Fruit fly (Drosophila melanogaster) whole organism, embryonic: ENCODE measurements around the gene CG14431.

ENCODE experiments used
- Abd-B ChIP-seq: fragments of 200-800 bp; sonication (Bioruptor generic); optimal IDR thresholded peaks from 2 replicates; lab custom pipeline; 2018; ENCODE audit warnings: missing biosample characterization, mild to moderate bottlenecking, missing genetic modification characterization, moderate library complexity
- BEAF-32 ChIP-seq: fragments of 200-800 bp; sonication (Bioruptor generic); optimal IDR thresholded peaks from 3 replicates; lab custom pipeline; 2017; ENCODE audit warnings: missing biosample characterization, missing genetic modification characterization, mild to moderate bottlenecking, moderate library complexity, missing genetic modification reagents
- CG10147 ChIP-seq: fragments of 200-800 bp; sonication (Bioruptor generic); optimal IDR thresholded peaks from 2 replicates; lab custom pipeline; 2019; ENCODE audit warnings: missing biosample characterization, mild to moderate bottlenecking, missing genetic modification characterization, moderate library complexity
- CG10462 ChIP-seq: fragments of 200-800 bp; sonication (Bioruptor generic); optimal IDR thresholded peaks from 2 replicates; lab custom pipeline; 2016; ENCODE audit warnings: missing biosample characterization, missing genetic modification characterization
- CG10959 ChIP-seq: fragments of 200-800 bp; sonication (Bioruptor generic); IDR thresholded peaks from 2 replicates; pipeline ENCODE4 v1.3.6; 2022; ENCODE audit warnings: missing biosample characterization, missing genetic modification characterization
- CG11723 ChIP-seq: fragments of 200-800 bp; sonication (Bioruptor generic); optimal IDR thresholded peaks from 2 replicates; lab custom pipeline; 2017; ENCODE audit warnings: missing biosample characterization, mild to moderate bottlenecking, missing genetic modification characterization
- CG12155 ChIP-seq: fragments of 200-800 bp; sonication (Bioruptor generic); optimal IDR thresholded peaks from 3 replicates; lab custom pipeline; 2016; ENCODE audit warnings: missing biosample characterization, missing genetic modification characterization
- CG12391 ChIP-seq: fragments of 200-800 bp; sonication (Bioruptor generic); optimal IDR thresholded peaks from 3 replicates; lab custom pipeline; 2018; ENCODE audit warnings: missing biosample characterization, mild to moderate bottlenecking, missing genetic modification characterization, moderate library complexity
- CG13123 ChIP-seq: fragments of 200-800 bp; sonication (Bioruptor generic); optimal IDR thresholded peaks from 2 replicates; lab custom pipeline; 2016; ENCODE audit warnings: missing biosample characterization, missing genetic modification characterization
- CG15696 ChIP-seq: fragments of 200-800 bp; sonication (Bioruptor generic); optimal IDR thresholded peaks from 2 replicates; lab custom pipeline; 2019; ENCODE audit warnings: missing biosample characterization, mild to moderate bottlenecking, missing genetic modification characterization, moderate library complexity
- CG1603 ChIP-seq: fragments of 200-800 bp; sonication (Bioruptor generic); optimal IDR thresholded peaks from 2 replicates; lab custom pipeline; 2019; ENCODE audit warnings: missing biosample characterization, mild to moderate bottlenecking, missing genetic modification characterization, moderate library complexity
- CG16815 ChIP-seq: fragments of 200-800 bp; sonication (Bioruptor generic); optimal IDR thresholded peaks from 3 replicates; lab custom pipeline; 2017; ENCODE audit warnings: missing biosample characterization, mild to moderate bottlenecking, missing genetic modification characterization
- CG2712 ChIP-seq: fragments of 200-800 bp; optimal IDR thresholded peaks from 3 replicates; lab custom pipeline; 2019; ENCODE audit warnings: missing biosample characterization, mild to moderate bottlenecking, missing genetic modification characterization, moderate library complexity
- CG5180 ChIP-seq: fragments of 200-800 bp; sonication (Bioruptor generic); optimal IDR thresholded peaks from 3 replicates; lab custom pipeline; 2017; ENCODE audit warnings: missing biosample characterization, missing genetic modification characterization, mild to moderate bottlenecking, moderate library complexity, missing genetic modification reagents
- CG6254 ChIP-seq: fragments of 200-800 bp; sonication (Bioruptor generic); optimal IDR thresholded peaks from 3 replicates; lab custom pipeline; 2017; ENCODE audit warnings: mild to moderate bottlenecking, missing biosample characterization, missing genetic modification reagents, missing genetic modification characterization
- CG6683 ChIP-seq: fragments of 200-800 bp; sonication (Bioruptor generic); optimal IDR thresholded peaks from 2 replicates; lab custom pipeline; 2017; ENCODE audit warnings: missing biosample characterization, mild to moderate bottlenecking, missing genetic modification characterization, missing genetic modification reagents
- CG6791 ChIP-seq: fragments of 200-800 bp; sonication (Bioruptor generic); IDR thresholded peaks from 3 replicates; pipeline ENCODE4 v1.3.6; 2022; ENCODE audit warnings: missing biosample characterization, missing genetic modification characterization; ENCODE audit not compliant: partially characterized antibody
- CG8290 ChIP-seq, 3 experiments: fragments of 200-800 bp; sonication (Bioruptor generic); optimal IDR thresholded peaks; 2 replicates each; lab custom pipeline; 2016 to 2019; ENCODE audit warnings: missing biosample characterization in 3 of 3, missing genetic modification characterization in 3 of 3, mild to moderate bottlenecking in 2 of 3, moderate library complexity in 1 of 3
- Dp ChIP-seq: fragments of 200-800 bp; sonication (Bioruptor generic); optimal IDR thresholded peaks from 2 replicates; lab custom pipeline; 2018; ENCODE audit warnings: missing biosample characterization, mild to moderate bottlenecking, missing genetic modification characterization, moderate library complexity
- Fer2 ChIP-seq: fragments of 200-800 bp; sonication (Bioruptor generic); optimal IDR thresholded peaks from 2 replicates; lab custom pipeline; 2018; ENCODE audit warnings: missing biosample characterization, mild to moderate bottlenecking, missing genetic modification characterization, moderate library complexity
- HHEX ChIP-seq: fragments of 200-800 bp; sonication (Bioruptor generic); optimal IDR thresholded peaks from 3 replicates; lab custom pipeline; 2017; ENCODE audit warnings: missing biosample characterization, mild to moderate bottlenecking, missing genetic modification characterization, missing genetic modification reagents
- Hr78 ChIP-seq, 2 experiments: fragments of 200-800 bp in 1 of 2; fragments of >200 bp in 1 of 2; sonication (Bioruptor generic) in 1 of 2; optimal IDR thresholded peaks; 2 replicates each; lab custom pipeline; 2017 to 2019; ENCODE audit warnings: missing biosample characterization in 2 of 2, missing genetic modification characterization in 2 of 2, mild to moderate bottlenecking in 1 of 2, moderate library complexity in 1 of 2
- Lhr ChIP-seq: fragments of 200-800 bp; sonication (Bioruptor generic); optimal IDR thresholded peaks from 3 replicates; lab custom pipeline; 2017; ENCODE audit warnings: mild to moderate bottlenecking, missing biosample characterization, missing genetic modification reagents, missing genetic modification characterization
- Max ChIP-seq: fragments of 200-800 bp; sonication (Bioruptor generic); optimal IDR thresholded peaks from 2 replicates; lab custom pipeline; 2016; ENCODE audit warnings: missing biosample characterization, mild to moderate bottlenecking, missing genetic modification characterization
- Mes4 ChIP-seq: fragments of 200-800 bp; sonication (Bioruptor generic); optimal IDR thresholded peaks from 2 replicates; lab custom pipeline; 2016; ENCODE audit warnings: missing biosample characterization, missing genetic modification characterization
- Nf-YC ChIP-seq: fragments of 200-800 bp; optimal IDR thresholded peaks from 3 replicates; lab custom pipeline; 2019; ENCODE audit warnings: missing biosample characterization, mild to moderate bottlenecking, missing genetic modification characterization, moderate library complexity
- Scr ChIP-seq: fragments of 200-800 bp; sonication (Bioruptor generic); IDR thresholded peaks from 2 replicates; pipeline ENCODE4 v1.3.6; 2022; ENCODE audit warnings: missing biosample characterization, missing genetic modification characterization; ENCODE audit not compliant: partially characterized antibody
- Sox100B ChIP-seq: fragments of 200-800 bp; sonication (Bioruptor generic); optimal IDR thresholded peaks from 3 replicates; lab custom pipeline; 2018; ENCODE audit warnings: missing biosample characterization, mild to moderate bottlenecking, missing genetic modification characterization
- Sox102F ChIP-seq: fragments of 200-800 bp; sonication (Bioruptor generic); optimal IDR thresholded peaks from 2 replicates; lab custom pipeline; 2018; ENCODE audit warnings: missing biosample characterization, mild to moderate bottlenecking, missing genetic modification characterization, moderate library complexity
- Tbp ChIP-seq: fragments of >200 bp; optimal IDR thresholded peaks from 2 replicates; lab custom pipeline; 2018; ENCODE audit warnings: missing biosample characterization, missing genetic modification characterization
- Usf ChIP-seq: fragments of 200-800 bp; sonication (Bioruptor generic); optimal IDR thresholded peaks from 2 replicates; lab custom pipeline; 2017; ENCODE audit warnings: missing genotype, missing biosample characterization, missing genetic modification characterization
- ac ChIP-seq: fragments of 200-800 bp; sonication (Bioruptor generic); optimal IDR thresholded peaks from 3 replicates; lab custom pipeline; 2017; ENCODE audit warnings: missing biosample characterization, mild to moderate bottlenecking, missing genetic modification characterization
- bbx ChIP-seq: fragments of 200-800 bp; sonication (Bioruptor generic); IDR thresholded peaks from 2 replicates; pipeline ENCODE4 v1.3.6; 2022; ENCODE audit warnings: missing biosample characterization, missing genetic modification characterization; ENCODE audit not compliant: partially characterized antibody
- croc ChIP-seq: fragments of 200-800 bp; sonication (Bioruptor generic); conservative IDR thresholded peaks from 3 replicates; pipeline ENCODE4 v1.3.6; 2022; ENCODE audit warnings: missing biosample characterization, missing genetic modification characterization
- crol ChIP-seq: fragments of 200-800 bp; sonication (Bioruptor generic); IDR thresholded peaks from 2 replicates; pipeline ENCODE4 v1.3.6; 2022; ENCODE audit warnings: missing biosample characterization, missing genetic modification characterization
- fd102C ChIP-seq: fragments of 200-800 bp; sonication (Bioruptor generic); optimal IDR thresholded peaks from 2 replicates; lab custom pipeline; 2018; ENCODE audit warnings: missing biosample characterization, mild to moderate bottlenecking, missing genetic modification characterization, moderate library complexity
- gem ChIP-seq: fragments of 200-800 bp; sonication (Bioruptor generic); optimal IDR thresholded peaks from 2 replicates; lab custom pipeline; 2019; ENCODE audit warnings: missing biosample characterization, mild to moderate bottlenecking, missing genetic modification characterization, moderate library complexity
- grn ChIP-seq: fragments of 200-800 bp; sonication (Bioruptor generic); optimal IDR thresholded peaks from 3 replicates; lab custom pipeline; 2017; ENCODE audit warnings: missing biosample characterization, missing genetic modification characterization
- h ChIP-seq: fragments of >200 bp; optimal IDR thresholded peaks from 2 replicates; lab custom pipeline; 2017
- jing ChIP-seq: fragments of 200-800 bp; sonication (Bioruptor generic); optimal IDR thresholded peaks from 2 replicates; lab custom pipeline; 2018; ENCODE audit warnings: missing biosample characterization, mild to moderate bottlenecking, missing genetic modification characterization
- lola ChIP-seq, 3 experiments: fragments of >200 bp in 2 of 3; fragments of 200-800 bp in 1 of 3; sonication (Bioruptor generic) in 1 of 3; optimal IDR thresholded peaks; 2 replicates each; lab custom pipeline; 2017 to 2019; ENCODE audit warnings: missing biosample characterization in 3 of 3, missing genetic modification characterization in 3 of 3, mild to moderate bottlenecking in 1 of 3, moderate library complexity in 1 of 3
- nerfin-2 ChIP-seq: fragments of 200-800 bp; sonication (Bioruptor generic); IDR thresholded peaks from 2 replicates; pipeline ENCODE4 v1.3.6; 2022; ENCODE audit warnings: missing biosample characterization, missing genetic modification characterization; ENCODE audit not compliant: partially characterized antibody
- pfk ChIP-seq: fragments of 200-800 bp; sonication (Bioruptor generic); optimal IDR thresholded peaks from 2 replicates; lab custom pipeline; 2018; ENCODE audit warnings: missing biosample characterization, mild to moderate bottlenecking, missing genetic modification characterization, moderate library complexity
- pros ChIP-seq: fragments of 200-800 bp; sonication (Bioruptor generic); optimal IDR thresholded peaks from 3 replicates; lab custom pipeline; 2019; ENCODE audit warnings: missing biosample characterization, mild to moderate bottlenecking, missing genetic modification characterization, moderate library complexity
- rib ChIP-seq: fragments of 200-800 bp; sonication (Bioruptor generic); IDR thresholded peaks from 2 replicates; pipeline ENCODE4 v1.3.6; 2022; ENCODE audit warnings: missing biosample characterization, missing genetic modification characterization
- sim ChIP-seq: fragments of 200-800 bp; sonication (Bioruptor generic); IDR thresholded peaks from 2 replicates; pipeline ENCODE4 v1.3.6; 2022; ENCODE audit warnings: missing biosample characterization, missing genetic modification characterization
- slp2 ChIP-seq: fragments of 200-800 bp; sonication (Bioruptor generic); optimal IDR thresholded peaks from 2 replicates; lab custom pipeline; 2016; ENCODE audit warnings: missing biosample characterization, missing genetic modification characterization

The CG14431 gene

dm6 chrX:6983500-6984320 is 75.6 kb downstream of the CG14431 start (continued):
- TF ChIP-seq HHEX (GFP tag; lab: Kevin White, UChicago) (no peak), CG6683 (GFP tag; lab: Kevin White, UChicago) (no peak), bbx (GFP tag; lab: Robert Waterston, UW) (peak; percentile 54), rib (peak; percentile 11; the same call in 1 of the 2 replicates), Lhr (GFP tag; lab: Kevin White, UChicago) (no peak), pros (GFP tag; lab: Kevin White, UChicago) (peak; percentile 79), Sox100B (no peak), CG6791 (GFP tag; lab: Robert Waterston, UW) (no peak; the same call in 2 of the 3 replicates), Scr (GFP tag; lab: Robert Waterston, UW) (no peak), crol (GFP tag; lab: Robert Waterston, UW) (peak; percentile 55; the same call in 1 of the 2 replicates), CG8290 (GFP tag; optimal IDR thresholded peaks at IDR 0.05; lab: Kevin White, UChicago) (no peak), CG8290 (tag; optimal IDR thresholded peaks at IDR 0.05; lab: Kevin White, UChicago) (no peak), CG15696 (tag; lab: Kevin White, UChicago) (peak; percentile 44), sim (GFP tag; lab: Robert Waterston, UW) (no peak), grn (GFP tag; lab: Kevin White, UChicago) (no peak), Fer2 (tag; lab: Kevin White, UChicago) (no peak), croc (GFP tag; lab: Robert Waterston, UW) (no peak), CG11723 (GFP tag; lab: Kevin White, UChicago) (no peak), Sox102F (no peak), pfk (GFP tag; lab: Kevin White, UChicago) (peak; percentile 48), gem (tag; lab: Kevin White, UChicago) (peak; percentile 39), Abd-B (no peak), CG12391 (peak; percentile 17), Tbp (GFP tag; lab: Kevin White, UChicago) (no peak), CG12155 (GFP tag; lab: Kevin White, UChicago) (no peak), ac (no peak), CG2712 (tag; lab: Kevin White, UChicago) (peak; percentile 56), CG1603 (no peak), Hr78 (GFP tag; optimal IDR thresholded peaks at IDR 0.05; lab: Kevin White, UChicago) (no peak), slp2 (GFP tag; lab: Kevin White, UChicago) (no peak), CG6254 (GFP tag; lab: Kevin White, UChicago) (no peak), fd102C (GFP tag; lab: Kevin White, UChicago) (no peak), CG10462 (GFP tag; lab: Kevin White, UChicago) (no peak), lola (GFP tag; optimal IDR thresholded peaks at IDR 0.05; lab: Kevin White, UChicago) (peak in 1 of 3 experiments; percentile 28), CG10959 (GFP tag; lab: Robert Waterston, UW) (no peak; the same call in 1 of the 2 replicates), Nf-YC (tag; lab: Kevin White, UChicago) (no peak), BEAF-32 (peak; percentile 5), CG10147 (GFP tag; lab: Kevin White, UChicago) (no peak), Max (GFP tag; lab: Kevin White, UChicago) (no peak), CG5180 (GFP tag; lab: Kevin White, UChicago) (no peak), CG13123 (GFP tag; lab: Kevin White, UChicago) (no peak), CG16815 (GFP tag; lab: Kevin White, UChicago) (no peak), jing (GFP tag; lab: Kevin White, UChicago) (no peak), nerfin-2 (GFP tag; lab: Robert Waterston, UW) (no peak), h (lab: Kevin White, UChicago) (no peak), Dp (GFP tag; lab: Kevin White, UChicago) (no peak), Usf (GFP tag; lab: Kevin White, UChicago) (no peak), Mes4 (no peak)
